Worm (Caenorhabditis elegans) whole organism, L1 larva: ENCODE results near the gene clec-219.

ENCODE experiments used
- C04F5.9 ChIP-seq: sonication (generic microtip); optimal IDR thresholded peaks from 2 replicates; lab custom pipeline; 2016; ENCODE audit warnings: missing genetic modification characterization, missing compliant biosample characterization
- F16B12.6 ChIP-seq: fragments of 150-350 bp; optimal IDR thresholded peaks from 2 replicates; lab custom pipeline; 2014; ENCODE audit warnings: missing biosample characterization, missing genetic modification characterization
- Y116A8C.19 ChIP-seq: sonication (generic microtip); optimal IDR thresholded peaks from 2 replicates; lab custom pipeline; 2016; ENCODE audit warnings: missing compliant biosample characterization, missing genetic modification characterization, borderline replicate concordance
- alr-1 ChIP-seq: fragments of 200-800 bp; sonication (Bioruptor generic); optimal IDR thresholded peaks from 2 replicates; lab custom pipeline; 2018; ENCODE audit warnings: borderline replicate concordance, mild to moderate bottlenecking, missing genetic modification characterization, missing compliant biosample characterization
- ama-1 ChIP-seq: fragments of 150-350 bp; optimal IDR thresholded peaks from 2 replicates; lab custom pipeline; 2014
- ceh-8 ChIP-seq: fragments of 200-800 bp; sonication (Bioruptor generic); optimal IDR thresholded peaks from 2 replicates; lab custom pipeline; 2018; ENCODE audit warnings: mild to moderate bottlenecking, missing genetic modification characterization, moderate library complexity, missing compliant biosample characterization
- ceh-88 ChIP-seq: fragments of 200-800 bp; sonication (Bioruptor generic); IDR thresholded peaks from 2 replicates; pipeline ENCODE4 v1.3.6; 2022; ENCODE audit warnings: missing genetic modification characterization, missing compliant biosample characterization
- ceh-90 ChIP-seq: sonication (generic microtip); optimal IDR thresholded peaks from 2 replicates; lab custom pipeline; 2016; ENCODE audit warnings: missing genetic modification characterization, missing compliant biosample characterization
- dpl-1 ChIP-seq, 3 experiments: fragments of 150-350 bp in 2 of 3; sonication (generic microtip) in 1 of 3; optimal IDR thresholded peaks; 2 replicates each; lab custom pipeline; 2014 to 2017; ENCODE audit warnings: missing biosample characterization in 3 of 3, missing genetic modification characterization in 3 of 3, missing genetic modification reagents in 3 of 3
- efl-3 ChIP-seq: fragments of 200-800 bp; sonication (Bioruptor generic); optimal IDR thresholded peaks from 2 replicates; lab custom pipeline; 2018; ENCODE audit warnings: mild to moderate bottlenecking, missing genetic modification characterization, missing compliant biosample characterization
- egl-13 ChIP-seq: sonication (generic microtip); optimal IDR thresholded peaks from 2 replicates; lab custom pipeline; 2016; ENCODE audit warnings: missing genotype, missing genetic modification reagents, missing genetic modification characterization, missing compliant biosample characterization
- egl-27 ChIP-seq, 2 experiments: fragments of 150-350 bp in 1 of 2; sonication (generic microtip); optimal IDR thresholded peaks; 3 replicates each; lab custom pipeline; 2017 to 2018; ENCODE audit warnings: missing biosample characterization in 2 of 2, missing genetic modification characterization in 2 of 2, missing genetic modification reagents in 2 of 2
- elt-2 ChIP-seq: sonication (generic microtip); optimal IDR thresholded peaks from 2 replicates; lab custom pipeline; 2016; ENCODE audit warnings: missing genetic modification characterization, mild to moderate bottlenecking, inconsistent platforms, missing compliant biosample characterization, missing genetic modification reagents
- elt-3 ChIP-seq, 6 experiments: fragments of 150-350 bp in 1 of 6; sonication (generic microtip); optimal IDR thresholded peaks; 2 replicates each; lab custom pipeline; 2017 to 2018; ENCODE audit warnings: missing biosample characterization in 6 of 6, missing genetic modification characterization in 6 of 6, inconsistent platforms in 1 of 6
- ets-5 ChIP-seq: fragments of 200-800 bp; sonication (Bioruptor generic); IDR thresholded peaks from 2 replicates; pipeline ENCODE4 v1.3.6; 2022; ENCODE audit warnings: missing genetic modification characterization, missing compliant biosample characterization
- fkh-10 ChIP-seq: sonication (generic microtip); optimal IDR thresholded peaks from 2 replicates; lab custom pipeline; 2017; ENCODE audit warnings: missing biosample characterization, missing genetic modification reagents, missing genetic modification characterization
- fkh-4 ChIP-seq: sonication (generic microtip); optimal IDR thresholded peaks from 2 replicates; lab custom pipeline; 2016; ENCODE audit warnings: missing compliant biosample characterization, missing genetic modification characterization, borderline replicate concordance
- fkh-8 ChIP-seq: sonication (generic microtip); optimal IDR thresholded peaks from 2 replicates; lab custom pipeline; 2016; ENCODE audit warnings: mild to moderate bottlenecking, missing genetic modification characterization, missing compliant biosample characterization
- hpl-2 ChIP-seq: fragments of 150-350 bp; optimal IDR thresholded peaks from 2 replicates; lab custom pipeline; 2014; ENCODE audit warnings: missing biosample characterization, missing genetic modification reagents, missing genetic modification characterization
- isw-1 ChIP-seq: fragments of 200-800 bp; sonication (Bioruptor generic); IDR thresholded peaks from 2 replicates; pipeline ENCODE4 v1.3.6; 2022; ENCODE audit warnings: missing genetic modification characterization, missing compliant biosample characterization
- jun-1 ChIP-seq: fragments of 150-350 bp; optimal IDR thresholded peaks from 2 replicates; lab custom pipeline; 2014; ENCODE audit warnings: missing biosample characterization, missing genetic modification reagents, missing genetic modification characterization
- lin-13 ChIP-seq: fragments of 150-350 bp; optimal IDR thresholded peaks from 2 replicates; lab custom pipeline; 2014; ENCODE audit warnings: missing biosample characterization, missing genetic modification reagents, missing genetic modification characterization
- lin-15B ChIP-seq: fragments of 150-350 bp; sonication (generic microtip); optimal IDR thresholded peaks from 3 replicates; lab custom pipeline; 2014; ENCODE audit warnings: missing biosample characterization, missing genetic modification characterization
- lin-35 ChIP-seq, 2 experiments: fragments of 150-350 bp; optimal IDR thresholded peaks; 2 replicates each; lab custom pipeline; 2014; ENCODE audit warnings: missing biosample characterization in 2 of 2, missing genetic modification characterization in 2 of 2, missing genetic modification reagents in 2 of 2
- lin-39 ChIP-seq: fragments of 150-350 bp; optimal IDR thresholded peaks from 2 replicates; lab custom pipeline; 2014; ENCODE audit warnings: missing biosample characterization, missing genetic modification reagents, missing genetic modification characterization
- lir-3 ChIP-seq: sonication (generic microtip); optimal IDR thresholded peaks from 2 replicates; lab custom pipeline; 2016; ENCODE audit warnings: mild to moderate bottlenecking, missing genetic modification characterization, moderate library complexity, missing compliant biosample characterization; ENCODE audit not compliant: poor library complexity
- mef-2 ChIP-seq: fragments of 150-350 bp; optimal IDR thresholded peaks from 2 replicates; lab custom pipeline; 2014; ENCODE audit warnings: missing biosample characterization, missing genetic modification characterization
- nhr-11 ChIP-seq: fragments of 150-350 bp; optimal IDR thresholded peaks from 2 replicates; lab custom pipeline; 2014; ENCODE audit warnings: missing biosample characterization, missing genetic modification characterization
- nhr-19 ChIP-seq: fragments of 200-800 bp; sonication (Bioruptor generic); conservative IDR thresholded peaks from 2 replicates; pipeline ENCODE4 v1.3.6; 2022; ENCODE audit warnings: missing genetic modification characterization, missing compliant biosample characterization
- nhr-20 ChIP-seq: sonication (generic microtip); optimal IDR thresholded peaks from 2 replicates; lab custom pipeline; 2016; ENCODE audit warnings: mild to moderate bottlenecking, missing genetic modification characterization, missing compliant biosample characterization
- nhr-28 ChIP-seq: fragments of 150-350 bp; optimal IDR thresholded peaks from 2 replicates; lab custom pipeline; 2014; ENCODE audit warnings: missing biosample characterization, missing genetic modification characterization
- nhr-71 ChIP-seq: sonication (generic microtip); optimal IDR thresholded peaks from 2 replicates; lab custom pipeline; 2016; ENCODE audit warnings: mild to moderate bottlenecking, missing genetic modification characterization, moderate library complexity, missing compliant biosample characterization
- nhr-76 ChIP-seq: sonication (generic microtip); optimal IDR thresholded peaks from 2 replicates; lab custom pipeline; 2017; ENCODE audit warnings: missing biosample characterization, missing genetic modification characterization
- nhr-84 ChIP-seq: sonication (generic microtip); optimal IDR thresholded peaks from 2 replicates; lab custom pipeline; 2017; ENCODE audit warnings: missing biosample characterization, missing genetic modification characterization
- nhr-85 ChIP-seq: sonication (generic microtip); peaks from one replicate; lab custom pipeline; 2016; ENCODE audit warnings: missing genetic modification characterization, inconsistent platforms, missing compliant biosample characterization
- nhr-90 ChIP-seq: sonication (generic microtip); optimal IDR thresholded peaks from 2 replicates; lab custom pipeline; 2016; ENCODE audit warnings: mild to moderate bottlenecking, missing genetic modification characterization, missing compliant biosample characterization; ENCODE audit not compliant: poor library complexity
- pax-3 ChIP-seq: fragments of 200-800 bp; sonication (Bioruptor generic); optimal IDR thresholded peaks from 2 replicates; lab custom pipeline; 2018; ENCODE audit warnings: mild to moderate bottlenecking, missing genetic modification characterization, moderate library complexity, missing compliant biosample characterization
- pqm-1 ChIP-seq: sonication (generic microtip); optimal IDR thresholded peaks from 3 replicates; lab custom pipeline; 2017; ENCODE audit warnings: missing biosample characterization, missing genetic modification characterization
- rnt-1 ChIP-seq: sonication (generic microtip); optimal IDR thresholded peaks from 2 replicates; lab custom pipeline; 2016; ENCODE audit warnings: mild to moderate bottlenecking, missing genetic modification characterization, moderate library complexity, missing compliant biosample characterization
- skn-1 ChIP-seq: fragments of 150-350 bp; optimal IDR thresholded peaks from 2 replicates; lab custom pipeline; 2014; ENCODE audit warnings: missing biosample characterization, missing genetic modification characterization
- sptf-1 ChIP-seq: fragments of 150-350 bp; optimal IDR thresholded peaks from 2 replicates; lab custom pipeline; 2014; ENCODE audit warnings: missing biosample characterization, missing genetic modification characterization
- sup-37 ChIP-seq: fragments of 200-800 bp; sonication (Bioruptor generic); optimal IDR thresholded peaks from 2 replicates; lab custom pipeline; 2018; ENCODE audit warnings: mild to moderate bottlenecking, missing genetic modification characterization, missing compliant biosample characterization
- tbx-2 ChIP-seq: sonication (generic microtip); optimal IDR thresholded peaks from 2 replicates; lab custom pipeline; 2016; ENCODE audit warnings: missing genetic modification characterization, missing compliant biosample characterization
- tlp-1 ChIP-seq: fragments of 150-350 bp; optimal IDR thresholded peaks from 2 replicates; lab custom pipeline; 2014; ENCODE audit warnings: missing biosample characterization, missing genetic modification characterization
- unc-30 ChIP-seq: sonication (generic microtip); optimal IDR thresholded peaks from 2 replicates; lab custom pipeline; 2017; ENCODE audit warnings: missing biosample characterization, missing genetic modification characterization
- unc-98 ChIP-seq: fragments of 200-800 bp; sonication (Bioruptor generic); IDR thresholded peaks from 2 replicates; pipeline ENCODE4 v1.3.6; 2022; ENCODE audit warnings: missing genetic modification characterization, missing compliant biosample characterization
- xbp-1 ChIP-seq: sonication (generic microtip); optimal IDR thresholded peaks from 2 replicates; lab custom pipeline; 2016; ENCODE audit warnings: missing genetic modification characterization, missing compliant biosample characterization
- zip-4 ChIP-seq: fragments of 200-800 bp; sonication (Bioruptor generic); optimal IDR thresholded peaks from 2 replicates; lab custom pipeline; 2018; ENCODE audit warnings: mild to moderate bottlenecking, missing genetic modification characterization, moderate library complexity, missing compliant biosample characterization
- ztf-11 ChIP-seq, 2 experiments: sonication (generic microtip); optimal IDR thresholded peaks; 2 replicates each; lab custom pipeline; 2016 to 2017; ENCODE audit warnings: missing genetic modification characterization in 2 of 2, missing biosample characterization in 1 of 2, missing compliant biosample characterization in 1 of 2
- ztf-4 ChIP-seq: fragments of 150-350 bp; optimal IDR thresholded peaks from 2 replicates; lab custom pipeline; 2014; ENCODE audit warnings: missing biosample characterization, missing genetic modification characterization

The clec-219 gene

DNA sequence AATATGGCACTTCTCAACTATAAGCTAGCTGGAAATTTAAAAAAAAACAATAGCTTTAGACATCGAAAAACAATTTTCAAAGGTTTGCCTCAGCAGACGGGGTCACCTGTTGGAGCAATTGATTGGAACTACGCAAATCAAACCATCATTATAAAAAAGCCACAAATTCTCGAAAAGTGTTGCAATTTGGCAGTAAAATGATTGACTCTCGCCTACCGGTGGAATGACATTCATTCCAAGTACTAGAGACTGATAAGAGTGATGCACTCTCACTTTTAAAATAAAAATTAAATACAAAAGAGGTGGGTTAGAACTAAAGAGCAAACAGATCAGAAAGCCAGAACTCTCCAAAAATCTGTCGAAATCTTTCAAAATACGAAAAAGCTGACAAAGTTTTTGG, 32.8 kb upstream of the clec-219 start:
- TF ChIP-seq egl-13 (no peak), skn-1 (tag; lab: Kevin White, UChicago) (no peak), lin-13 (GFP tag; lab: Kevin White, UChicago) (no peak), lir-3 (tag; lab: Kevin White, UChicago) (no peak), unc-30 (tag; lab: Kevin White, UChicago) (no peak), tlp-1 (no peak), tbx-2 (tag; lab: Kevin White, UChicago) (no peak), nhr-90 (tag; lab: Kevin White, UChicago) (no peak)

DNA sequence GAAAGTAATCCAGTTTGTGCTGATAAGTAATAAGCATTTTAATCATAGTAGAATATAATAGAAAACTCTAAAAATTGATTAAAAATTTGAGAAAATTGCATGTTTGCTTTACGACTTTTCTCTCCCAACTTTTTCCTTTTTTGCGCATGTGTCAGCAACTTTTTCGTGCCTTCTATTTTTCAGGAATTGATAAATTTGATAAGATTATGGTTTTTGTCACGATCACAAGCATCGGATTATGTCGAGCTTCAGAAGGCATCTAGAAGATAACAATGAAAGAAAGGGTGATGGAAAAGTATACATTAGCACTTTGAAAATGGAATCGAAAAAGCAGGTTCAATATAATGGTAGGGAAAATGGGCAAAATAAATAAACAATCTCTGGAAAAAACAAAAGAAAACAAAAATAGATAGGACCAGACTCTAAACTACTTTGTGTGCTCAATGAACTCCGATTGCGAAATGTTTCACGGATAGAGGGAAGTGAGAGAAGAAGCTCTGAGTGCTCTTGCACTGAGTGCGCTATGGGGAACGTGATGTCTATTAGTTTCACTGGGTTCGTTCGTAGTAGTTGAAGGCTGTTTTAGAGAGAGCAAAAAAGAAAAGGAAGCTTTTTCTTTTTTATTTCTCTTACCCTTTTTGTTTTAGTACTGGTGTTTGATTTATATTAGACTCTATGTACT, 30.0 kb upstream of the clec-219 start:
- TF ChIP-seq nhr-76 (tag; lab: Kevin White, UChicago) (no peak), nhr-84 (tag; lab: Kevin White, UChicago) (no peak), nhr-11 (tag; lab: Kevin White, UChicago) (no peak), tbx-2 (tag; lab: Kevin White, UChicago) (no peak), nhr-28 (tag; lab: Kevin White, UChicago) (no peak), lir-3 (tag; lab: Kevin White, UChicago) (no peak), zip-4 (GFP tag; lab: Kevin White, UChicago) (peak; percentile 35), ceh-8 (GFP tag; lab: Kevin White, UChicago) (no peak), efl-3 (GFP tag; lab: Kevin White, UChicago) (no peak), fkh-10 (GFP tag; lab: Kevin White, UChicago) (no peak), Y116A8C.19 (tag; lab: Kevin White, UChicago) (no peak), C04F5.9 (tag; lab: Kevin White, UChicago) (no peak), pqm-1 (tag; lab: Kevin White, UChicago) (no peak), F16B12.6 (tag; lab: Kevin White, UChicago) (no peak), ztf-11 (tag; optimal IDR thresholded peaks at IDR 0.05; lab: Kevin White, UChicago) (no peak), ztf-4 (no peak), hpl-2 (GFP tag; lab: Kevin White, UChicago) (no peak), skn-1 (tag; lab: Kevin White, UChicago) (peak; percentile 44), elt-2 (tag; lab: Kevin White, UChicago) (peak; percentile 81), nhr-19 (GFP tag; lab: Robert Waterston, UW) (0 out of 2 replicates have a peak, but pooled peaks have one; percentile 21), nhr-85 (tag; lab: Kevin White, UChicago) (no peak), egl-27 (tag; optimal IDR thresholded peaks at IDR 0.05; lab: Kevin White, UChicago) (no peak), mef-2 (no peak), alr-1 (tag; lab: Kevin White, UChicago) (no peak), fkh-4 (tag; lab: Kevin White, UChicago) (no peak), elt-3 (tag; optimal IDR thresholded peaks at IDR 0.05; lab: Kevin White, UChicago) (no peak), fkh-8 (tag; lab: Kevin White, UChicago) (peak; percentile 5), rnt-1 (tag; lab: Kevin White, UChicago) (no peak), ceh-88 (no peak), isw-1 (no peak), sptf-1 (tag; lab: Kevin White, UChicago) (no peak), pax-3 (no peak), ets-5 (no peak), unc-98 (no peak), tlp-1 (no peak), lin-15B (tag; lab: Kevin White, UChicago) (no peak), ceh-90 (tag; lab: Kevin White, UChicago) (no peak), lin-35 (GFP tag; optimal IDR thresholded peaks at IDR 0.05; lab: Kevin White, UChicago) (no peak), jun-1 (tag; lab: Kevin White, UChicago) (no peak), nhr-20 (tag; lab: Kevin White, UChicago) (no peak), ama-1 (lab: Kevin White, UChicago) (no peak), sup-37 (GFP tag; lab: Kevin White, UChicago) (no peak), dpl-1 (GFP tag; optimal IDR thresholded peaks at IDR 0.05; lab: Kevin White, UChicago) (no peak), xbp-1 (no peak), nhr-71 (tag; lab: Kevin White, UChicago) (peak; percentile 17), lin-39 (tag; lab: Kevin White, UChicago) (no peak)
